Worm (Caenorhabditis elegans) whole organism, L2 larva: ENCODE measurements around the gene pgp-8.

Experiments used
- C34F6.9 ChIP-seq: fragments of 150-350 bp; optimal IDR thresholded peaks from 2 replicates; lab custom pipeline; 2014; ENCODE audit warnings: missing biosample characterization, missing genetic modification characterization
- F13H6.1 ChIP-seq: sonication (generic microtip); optimal IDR thresholded peaks from 2 replicates; lab custom pipeline; 2016; ENCODE audit warnings: missing genetic modification characterization, missing compliant biosample characterization
- R02D3.7 ChIP-seq: fragments of 150-350 bp; optimal IDR thresholded peaks from 2 replicates; lab custom pipeline; 2014; ENCODE audit warnings: missing biosample characterization, missing genetic modification characterization
- ZK546.5 ChIP-seq: sonication (generic microtip); optimal IDR thresholded peaks from 2 replicates; lab custom pipeline; 2017; ENCODE audit warnings: missing biosample characterization, missing genetic modification characterization
- alr-1 ChIP-seq: fragments of 150-350 bp; optimal IDR thresholded peaks from 2 replicates; lab custom pipeline; 2014; ENCODE audit warnings: missing biosample characterization, missing genetic modification characterization
- aly-2 ChIP-seq: fragments of 150-350 bp; optimal IDR thresholded peaks from 2 replicates; lab custom pipeline; 2014; ENCODE audit warnings: missing biosample characterization, missing genetic modification characterization
- ama-1 ChIP-seq: fragments of 150-350 bp; optimal IDR thresholded peaks from 2 replicates; lab custom pipeline; 2018; ENCODE audit warnings: inconsistent platforms
- blmp-1 ChIP-seq: sonication (generic microtip); optimal IDR thresholded peaks from 2 replicates; lab custom pipeline; 2017; ENCODE audit warnings: missing genetic modification characterization, mild to moderate bottlenecking, missing compliant biosample characterization, antibody characterized with exemption, moderate library complexity; ENCODE audit not compliant: insufficient read depth
- ceh-16 ChIP-seq: fragments of 150-350 bp; optimal IDR thresholded peaks from 2 replicates; lab custom pipeline; 2014; ENCODE audit warnings: missing biosample characterization, missing genetic modification characterization
- crh-2 ChIP-seq: sonication (generic microtip); optimal IDR thresholded peaks from 2 replicates; lab custom pipeline; 2017; ENCODE audit warnings: missing biosample characterization, missing genetic modification characterization
- dmd-4 ChIP-seq: sonication (generic microtip); optimal IDR thresholded peaks from 2 replicates; lab custom pipeline; 2017; ENCODE audit warnings: missing biosample characterization, missing genetic modification characterization
- egl-27 ChIP-seq: sonication (generic microtip); optimal IDR thresholded peaks from 3 replicates; lab custom pipeline; 2017; ENCODE audit warnings: missing biosample characterization, missing genetic modification reagents, missing genetic modification characterization
- elt-1 ChIP-seq: fragments of 150-350 bp; optimal IDR thresholded peaks from 2 replicates; lab custom pipeline; 2014; ENCODE audit warnings: missing biosample characterization, missing genetic modification characterization
- elt-3 ChIP-seq: sonication (generic microtip); optimal IDR thresholded peaks from 2 replicates; lab custom pipeline; 2017; ENCODE audit warnings: missing biosample characterization, missing genetic modification characterization
- fos-1 ChIP-seq: fragments of 150-350 bp; optimal IDR thresholded peaks from 2 replicates; lab custom pipeline; 2014; ENCODE audit warnings: missing biosample characterization, missing genetic modification characterization
- gmeb-1 ChIP-seq: fragments of 150-350 bp; optimal IDR thresholded peaks from 2 replicates; lab custom pipeline; 2014; ENCODE audit warnings: missing biosample characterization, missing genetic modification characterization
- lin-11 ChIP-seq: fragments of 150-350 bp; sonication (generic microtip); optimal IDR thresholded peaks from 2 replicates; lab custom pipeline; 2014; ENCODE audit warnings: missing biosample characterization, missing genetic modification characterization, inconsistent platforms, mixed read lengths
- lin-13 ChIP-seq: fragments of 150-350 bp; optimal IDR thresholded peaks from 2 replicates; lab custom pipeline; 2014; ENCODE audit warnings: missing biosample characterization, missing genetic modification reagents, missing genetic modification characterization
- lin-39 ChIP-seq: fragments of 150-350 bp; optimal IDR thresholded peaks from 2 replicates; lab custom pipeline; 2014; ENCODE audit warnings: missing biosample characterization, missing genetic modification reagents, missing genetic modification characterization
- lsy-2 ChIP-seq, 2 experiments: fragments of 150-350 bp in 1 of 2; sonication (generic microtip) in 1 of 2; optimal IDR thresholded peaks; 2 replicates each; lab custom pipeline; 2014 to 2017; ENCODE audit warnings: missing biosample characterization in 2 of 2, missing genetic modification characterization in 2 of 2
- mab-5 ChIP-seq: fragments of 150-350 bp; optimal IDR thresholded peaks from 2 replicates; lab custom pipeline; 2014; ENCODE audit warnings: missing biosample characterization, missing genetic modification characterization
- mbf-1 ChIP-seq: sonication (generic microtip); optimal IDR thresholded peaks from 2 replicates; lab custom pipeline; 2017; ENCODE audit warnings: missing biosample characterization, missing genetic modification characterization
- mdl-1 ChIP-seq, 2 experiments: fragments of 150-350 bp in 1 of 2; sonication (generic microtip) in 1 of 2; optimal IDR thresholded peaks; 2 replicates each; lab custom pipeline; 2017; ENCODE audit warnings: missing biosample characterization in 2 of 2, missing genetic modification characterization in 2 of 2
- nhr-11 ChIP-seq: fragments of 150-350 bp; optimal IDR thresholded peaks from 2 replicates; lab custom pipeline; 2014; ENCODE audit warnings: missing biosample characterization, missing genetic modification characterization
- nhr-12 ChIP-seq: fragments of 150-350 bp; optimal IDR thresholded peaks from 2 replicates; lab custom pipeline; 2014; ENCODE audit warnings: missing biosample characterization, missing genetic modification characterization
- nhr-129 ChIP-seq: fragments of 150-350 bp; optimal IDR thresholded peaks from 2 replicates; lab custom pipeline; 2014; ENCODE audit warnings: missing biosample characterization, missing genetic modification characterization
- nhr-21 ChIP-seq: fragments of 150-350 bp; optimal IDR thresholded peaks from 2 replicates; lab custom pipeline; 2014; ENCODE audit warnings: missing biosample characterization, missing genetic modification characterization
- nhr-23 ChIP-seq: fragments of 150-350 bp; optimal IDR thresholded peaks from 2 replicates; lab custom pipeline; 2014; ENCODE audit warnings: missing biosample characterization, missing genetic modification reagents, missing genetic modification characterization
- nhr-237 ChIP-seq: fragments of 150-350 bp; optimal IDR thresholded peaks from 2 replicates; lab custom pipeline; 2014; ENCODE audit warnings: missing biosample characterization, missing genetic modification characterization
- nhr-25 ChIP-seq: fragments of 150-350 bp; sonication (generic microtip); optimal IDR thresholded peaks from 3 replicates; lab custom pipeline; 2014; ENCODE audit warnings: missing biosample characterization, missing genetic modification characterization
- nhr-6 ChIP-seq: fragments of 150-350 bp; optimal IDR thresholded peaks from 2 replicates; lab custom pipeline; 2014; ENCODE audit warnings: missing biosample characterization, missing genetic modification characterization
- nhr-77 ChIP-seq: fragments of 150-350 bp; optimal IDR thresholded peaks from 2 replicates; lab custom pipeline; 2014; ENCODE audit warnings: missing biosample characterization, missing genetic modification characterization
- peb-1 ChIP-seq: fragments of 150-350 bp; optimal IDR thresholded peaks from 2 replicates; lab custom pipeline; 2014; ENCODE audit warnings: missing biosample characterization, missing genetic modification characterization
- sem-4 ChIP-seq: fragments of 150-350 bp; optimal IDR thresholded peaks from 2 replicates; lab custom pipeline; 2014; ENCODE audit warnings: missing biosample characterization, missing genetic modification reagents, missing genetic modification characterization
- sma-3 ChIP-seq: sonication (generic microtip); optimal IDR thresholded peaks from 2 replicates; lab custom pipeline; 2016; ENCODE audit warnings: missing genetic modification reagents, missing genetic modification characterization, missing compliant biosample characterization
- sma-9 ChIP-seq, 2 experiments: fragments of 150-350 bp in 1 of 2; sonication (generic microtip) in 1 of 2; optimal IDR thresholded peaks; 2 replicates each; lab custom pipeline; 2014 to 2016; ENCODE audit warnings: missing genetic modification characterization in 2 of 2, mild to moderate bottlenecking in 1 of 2, missing biosample characterization in 1 of 2, missing compliant biosample characterization in 1 of 2, missing genetic modification reagents in 1 of 2, moderate library complexity in 1 of 2
- snpc-4 ChIP-seq: fragments of 150-350 bp; optimal IDR thresholded peaks from 2 replicates; lab custom pipeline; 2014; ENCODE audit warnings: missing biosample characterization, missing genetic modification characterization
- unc-39 ChIP-seq: fragments of 150-350 bp; optimal IDR thresholded peaks from 2 replicates; lab custom pipeline; 2014; ENCODE audit warnings: missing biosample characterization, missing genetic modification characterization
- unc-55 ChIP-seq: fragments of 150-350 bp; sonication (generic microtip); optimal IDR thresholded peaks from 3 replicates; lab custom pipeline; 2014; ENCODE audit warnings: missing biosample characterization, missing genetic modification reagents, missing genetic modification characterization
- unc-62 ChIP-seq: fragments of 150-350 bp; optimal IDR thresholded peaks from 2 replicates; lab custom pipeline; 2014; ENCODE audit warnings: missing biosample characterization, missing genetic modification reagents, missing genetic modification characterization
- zag-1 ChIP-seq: fragments of 150-350 bp; optimal IDR thresholded peaks from 2 replicates; lab custom pipeline; 2014; ENCODE audit warnings: missing biosample characterization, missing genetic modification characterization
- ztf-1 ChIP-seq: fragments of 200-800 bp; sonication (Bioruptor generic); conservative IDR thresholded peaks from 2 replicates; pipeline ENCODE4 v1.3.6; 2022; ENCODE audit warnings: missing genetic modification characterization, missing compliant biosample characterization
- ztf-11 ChIP-seq: sonication (generic microtip); optimal IDR thresholded peaks from 2 replicates; lab custom pipeline; 2017; ENCODE audit warnings: missing biosample characterization, missing genetic modification characterization
- ztf-4 ChIP-seq: fragments of 150-350 bp; optimal IDR thresholded peaks from 2 replicates; lab custom pipeline; 2014; ENCODE audit warnings: missing biosample characterization, missing genetic modification characterization

Gene pgp-8

ce11 chrX:10902723-10903322, 38.6 kb upstream of the pgp-8 start, which contains the start of gene acbp-3:
Gene acbp-3, plus strand, starts transcription at chrX:10903272.
- peak; percentile 25 for TF ChIP-seq fos-1 (tag; lab: Kevin White, UChicago)
- no peak for TF ChIP-seq gmeb-1
- no peak for TF ChIP-seq aly-2
- peak; percentile 32 for TF ChIP-seq nhr-21 (tag; lab: Kevin White, UChicago)
- no peak for TF ChIP-seq ztf-4 (tag; lab: Kevin White, UChicago)
- no peak for TF ChIP-seq ztf-11 (tag; lab: Kevin White, UChicago)
- no peak for TF ChIP-seq lin-13
- TF ChIP-seq snpc-4 (tag; lab: Kevin White, UChicago): no peak
- TF ChIP-seq, all 48 proteins: peak for 2

ce11 chrX:10901766-10902165, 37.5 kb upstream of the pgp-8 start:
- TF ChIP-seq elt-1 (no peak), nhr-12 (tag; lab: Kevin White, UChicago) (no peak), lin-39 (tag; lab: Kevin White, UChicago) (no peak), ama-1 (no peak), nhr-23 (tag; lab: Kevin White, UChicago) (no peak), sma-9 (GFP tag; optimal IDR thresholded peaks at IDR 0.05; lab: Kevin White, UChicago) (peak; percentile 84), sma-9 (tag; optimal IDR thresholded peaks at IDR 0.05; lab: Kevin White, UChicago) (no peak), ztf-1 (GFP tag; lab: Robert Waterston, UW) (no peak), nhr-6 (tag; lab: Kevin White, UChicago) (no peak), sma-3 (GFP tag; lab: Kevin White, UChicago) (peak; percentile 40), ztf-11 (tag; lab: Kevin White, UChicago) (no peak), nhr-77 (tag; lab: Kevin White, UChicago) (no peak), nhr-25 (tag; lab: Kevin White, UChicago) (no peak), mdl-1 (tag; optimal IDR thresholded peaks at IDR 0.05; lab: Kevin White, UChicago) (peak in 1 of 2 experiments; percentile 33), mbf-1 (tag; lab: Kevin White, UChicago) (no peak), sem-4 (tag; lab: Kevin White, UChicago) (no peak), nhr-129 (tag; lab: Kevin White, UChicago) (no peak), blmp-1 (no peak), nhr-237 (tag; lab: Kevin White, UChicago) (no peak), gmeb-1 (peak; percentile 26), alr-1 (tag; lab: Kevin White, UChicago) (no peak), unc-55 (GFP tag; lab: Kevin White, UChicago) (no peak), crh-2 (tag; lab: Kevin White, UChicago) (peak; percentile 75), fos-1 (tag; lab: Kevin White, UChicago) (peak; percentile 84), R02D3.7 (tag; lab: Kevin White, UChicago) (no peak)

- TF ChIP-seq alr-1 (tag; lab: Kevin White, UChicago) (no peak), aly-2 (no peak), mab-5 (tag; lab: Kevin White, UChicago) (peak; percentile 50), sem-4 (tag; lab: Kevin White, UChicago) (peak; percentile 17), unc-55 (GFP tag; lab: Kevin White, UChicago) (peak; percentile 83), egl-27 (peak; percentile 41), ztf-11 (tag; lab: Kevin White, UChicago) (no peak), fos-1 (tag; lab: Kevin White, UChicago) (peak; percentile 45), nhr-129 (tag; lab: Kevin White, UChicago) (peak; percentile 93), ztf-1 (GFP tag; lab: Robert Waterston, UW) (no peak), lin-39 (tag; lab: Kevin White, UChicago) (no peak), lin-11 (tag; lab: Kevin White, UChicago) (no peak), blmp-1 (peak; percentile 15), F13H6.1 (tag; lab: Kevin White, UChicago) (peak; percentile 80), ZK546.5 (no peak), dmd-4 (tag; lab: Kevin White, UChicago) (no peak), mdl-1 (tag; optimal IDR thresholded peaks at IDR 0.05; lab: Kevin White, UChicago) (peak; percentile 15 to 70), zag-1 (tag; lab: Kevin White, UChicago) (peak; percentile 29), lsy-2 (tag; optimal IDR thresholded peaks at IDR 0.05; lab: Kevin White, UChicago) (peak; percentile 18 to 66), snpc-4 (tag; lab: Kevin White, UChicago) (peak; percentile 36), unc-39 (no peak), ztf-4 (tag; lab: Kevin White, UChicago) (no peak), unc-62 (GFP tag; lab: Kevin White, UChicago) (no peak), R02D3.7 (tag; lab: Kevin White, UChicago) (no peak), nhr-23 (tag; lab: Kevin White, UChicago) (no peak), lin-13 (peak; percentile 31), peb-1 (tag; lab: Kevin White, UChicago) (no peak), C34F6.9 (tag; lab: Kevin White, UChicago) (peak; percentile 88), sma-3 (GFP tag; lab: Kevin White, UChicago) (no peak), nhr-11 (tag; lab: Kevin White, UChicago) (no peak), nhr-6 (tag; lab: Kevin White, UChicago) (peak; percentile 64), nhr-237 (tag; lab: Kevin White, UChicago) (no peak), elt-3 (tag; lab: Kevin White, UChicago) (no peak), nhr-12 (tag; lab: Kevin White, UChicago) (no peak), gmeb-1 (no peak), ama-1 (no peak), sma-9 (GFP tag; optimal IDR thresholded peaks at IDR 0.05; lab: Kevin White, UChicago) (peak; percentile 88), sma-9 (tag; optimal IDR thresholded peaks at IDR 0.05; lab: Kevin White, UChicago) (no peak), nhr-77 (tag; lab: Kevin White, UChicago) (no peak), ceh-16 (no peak), elt-1 (no peak)
These were observed 36.7 kb upstream of the pgp-8 start for ce11 chrX:10900952-10901351.
